Fruit fly (Drosophila melanogaster): ENCODE measurements around the gene CG9519.

Gene CG9519

dm6 chrX:14812239-14812638, 43.9 kb downstream of the CG9519 start (continued):
- no peak for TF ChIP-seq CG11085 (GFP tag; IDR thresholded peaks at IDR 0.05)
- no peak for TF ChIP-seq Chrac-16 (GFP tag; optimal IDR thresholded peaks at IDR 0.05)
- TF ChIP-seq wdn (GFP tag; IDR thresholded peaks at IDR 0.05) = peak; percentile 12; the same call in 1 of the 2 replicates
- no peak for TF ChIP-seq sima (GFP tag; optimal IDR thresholded peaks at IDR 0.05)
- peak; percentile 24 for TF ChIP-seq CG2678 (tag; optimal IDR thresholded peaks at IDR 0.05)
- peak; percentile 11; the same call in 1 of the 2 replicates for TF ChIP-seq esg (GFP tag; conservative IDR thresholded peaks at IDR 0.05)
- TF ChIP-seq zfh2 (GFP tag; optimal IDR thresholded peaks at IDR 0.05) = peak; percentile 9
- peak; percentile 50; the same call in 2 of the 3 replicates for TF ChIP-seq row (GFP tag; IDR thresholded peaks at IDR 0.05)
- no peak for TF ChIP-seq Nf-YA (GFP tag; IDR thresholded peaks at IDR 0.05)
- no peak for TF ChIP-seq CG13296 (GFP tag; optimal IDR thresholded peaks at IDR 0.05)
- TF ChIP-seq unpg (GFP tag; optimal IDR thresholded peaks at IDR 0.05) = peak; percentile 11
- TF ChIP-seq tap (tag; optimal IDR thresholded peaks at IDR 0.05) = no peak
- TF ChIP-seq CG18011 (GFP tag; optimal IDR thresholded peaks at IDR 0.05) = no peak
- TF ChIP-seq lmd (GFP tag; IDR thresholded peaks at IDR 0.05) = peak; percentile 13; the same call in 1 of the 2 replicates
- 0 out of 3 replicates have a peak, but pooled peaks have one; percentile 36 for TF ChIP-seq zfh1 (GFP tag; IDR thresholded peaks at IDR 0.05)
- no peak for TF ChIP-seq ssp (GFP tag; IDR thresholded peaks at IDR 0.05)
- TF ChIP-seq Oaz (GFP tag; IDR thresholded peaks at IDR 0.05) = no peak
- TF ChIP-seq Oli (tag; optimal IDR thresholded peaks at IDR 0.05) = peak; percentile 4
- no peak for TF ChIP-seq Gsc (GFP tag; IDR thresholded peaks at IDR 0.05)
- TF ChIP-seq cato (GFP tag; optimal IDR thresholded peaks at IDR 0.05; ENCODE audit: borderline replicate concordance) = no peak
- no peak for TF ChIP-seq h (optimal IDR thresholded peaks at IDR 0.05)
- 0 out of 2 replicates have a peak, but pooled peaks have one; percentile 20 for TF ChIP-seq ranshi (GFP tag; IDR thresholded peaks at IDR 0.05)
- TF ChIP-seq tna (GFP tag; IDR thresholded peaks at IDR 0.05; ENCODE audit: partially characterized antibody) = no peak
- TF ChIP-seq Atf6 (GFP tag; IDR thresholded peaks at IDR 0.05) = 0 out of 2 replicates have a peak, but pooled peaks have one; percentile 13
- TF ChIP-seq Dip3 (GFP tag; optimal IDR thresholded peaks at IDR 0.05) = no peak
- no peak for TF ChIP-seq HHEX (GFP tag; optimal IDR thresholded peaks at IDR 0.05)
- TF ChIP-seq Ada2b (GFP tag; IDR thresholded peaks at IDR 0.05) = 0 out of 2 replicates have a peak, but pooled peaks have one; percentile 12
- TF ChIP-seq ato (GFP tag; IDR thresholded peaks at IDR 0.05; ENCODE audit: partially characterized antibody) = no peak
- 0 out of 2 replicates have a peak, but pooled peaks have one; percentile 25 for TF ChIP-seq CG3847 (GFP tag; IDR thresholded peaks at IDR 0.05)
- peak; percentile 1 for TF ChIP-seq dmrt99B (tag; optimal IDR thresholded peaks at IDR 0.05)
- TF ChIP-seq slbo (GFP tag; IDR thresholded peaks at IDR 0.05) = peak; percentile 54
- TF ChIP-seq CG11504 (tag; optimal IDR thresholded peaks at IDR 0.05) = peak; percentile 17
- peak; percentile 18 for TF ChIP-seq gem (tag; optimal IDR thresholded peaks at IDR 0.05)
- peak; percentile 5 for TF ChIP-seq ind (GFP tag; optimal IDR thresholded peaks at IDR 0.05)
- TF ChIP-seq CG9876 (GFP tag; optimal IDR thresholded peaks at IDR 0.05) = no peak
- TF ChIP-seq MBD-R2 (GFP tag; IDR thresholded peaks at IDR 0.05) = peak; percentile 18; the same call in 1 of the 2 replicates
- TF ChIP-seq Drgx (GFP tag; IDR thresholded peaks at IDR 0.05) = peak; percentile 78
- peak; percentile 18 for TF ChIP-seq Sox102F (GFP tag; optimal IDR thresholded peaks at IDR 0.05)
- peak; percentile 1 for TF ChIP-seq az2 (GFP tag; optimal IDR thresholded peaks at IDR 0.05)
- TF ChIP-seq CG9932 (GFP tag; IDR thresholded peaks at IDR 0.05) = no peak

dm6 chrX:14810433-14810832, 45.7 kb downstream of the CG9519 start:
- TF ChIP-seq Elba2 (GFP tag; optimal IDR thresholded peaks at IDR 0.05) (no peak), CG4360 (GFP tag; IDR thresholded peaks at IDR 0.05) (no peak), peb (GFP tag; IDR thresholded peaks at IDR 0.05) (no peak), sima (GFP tag; optimal IDR thresholded peaks at IDR 0.05) (no peak), sens-2 (GFP tag; IDR thresholded peaks at IDR 0.05) (no peak), MBD-R2 (GFP tag; IDR thresholded peaks at IDR 0.05) (no peak), pan (optimal IDR thresholded peaks at IDR 0.05) (no peak), pan (GFP tag; optimal IDR thresholded peaks at IDR 0.05 in 1 of 2, IDR thresholded peaks at IDR 0.05 in 1 of 2) (peak in 1 of 2 experiments; percentile 10), CG11695 (GFP tag; IDR thresholded peaks at IDR 0.05) (no peak), CG1529 (GFP tag; optimal IDR thresholded peaks at IDR 0.05) (no peak), z (GFP tag; IDR thresholded peaks at IDR 0.05) (no peak), Xrp1 (GFP tag; IDR thresholded peaks at IDR 0.05) (peak; percentile 14; the same call in 1 of the 2 replicates), gt (GFP tag; IDR thresholded peaks at IDR 0.05) (no peak), B-H2 (GFP tag; optimal IDR thresholded peaks at IDR 0.05) (no peak), chn (GFP tag; optimal IDR thresholded peaks at IDR 0.05) (no peak), otp (GFP tag; IDR thresholded peaks at IDR 0.05) (no peak), kay (GFP tag; optimal IDR thresholded peaks at IDR 0.05) (no peak)

Measured in whole organism, embryonic.